Worm (Caenorhabditis elegans): ENCODE data around the gene T24B8.7.

ce11 chrII:8992780-8993179, 60.7 kb downstream of the T24B8.7 start, which contains the start of gene ooc-5:
- TF ChIP-seq snpc-4 (tag; optimal IDR thresholded peaks at IDR 0.05) (no peak), unc-62 (GFP tag; optimal IDR thresholded peaks at IDR 0.05) (no peak), sox-4 (tag; optimal IDR thresholded peaks at IDR 0.05) (no peak), unc-30 (tag; optimal IDR thresholded peaks at IDR 0.05) (no peak), lir-3 (tag; optimal IDR thresholded peaks at IDR 0.05; ENCODE audit: poor library complexity) (no peak)
